Fruit fly (Drosophila melanogaster) whole organism, larva: Measurements from ENCODE around the gene Vm32E.

Experiments
- noc ChIP-seq: fragments of 200-800 bp; sonication (Bioruptor generic); optimal IDR thresholded peaks from 3 replicates; lab custom pipeline; 2019; ENCODE audit warnings: missing biosample characterization, mild to moderate bottlenecking, missing genetic modification characterization, moderate library complexity

Gene Vm32E

dm6 chr2L:11155166-11155958 is 16.1 kb downstream of the Vm32E start, which contains the start of gene CG6287:
TSS of gene CG6287 (minus strand) at chr2L:11155721.
- TF ChIP-seq noc (tag; lab: Kevin White, UChicago) = peak; percentile 68

dm6 chr2L:11148969-11149368 is 22.5 kb downstream of the Vm32E start, which contains the start of gene Gyc32E:
TSS of gene Gyc32E (minus strand) at chr2L:11149101.
- no peak for TF ChIP-seq noc (tag; lab: Kevin White, UChicago)

DNA sequence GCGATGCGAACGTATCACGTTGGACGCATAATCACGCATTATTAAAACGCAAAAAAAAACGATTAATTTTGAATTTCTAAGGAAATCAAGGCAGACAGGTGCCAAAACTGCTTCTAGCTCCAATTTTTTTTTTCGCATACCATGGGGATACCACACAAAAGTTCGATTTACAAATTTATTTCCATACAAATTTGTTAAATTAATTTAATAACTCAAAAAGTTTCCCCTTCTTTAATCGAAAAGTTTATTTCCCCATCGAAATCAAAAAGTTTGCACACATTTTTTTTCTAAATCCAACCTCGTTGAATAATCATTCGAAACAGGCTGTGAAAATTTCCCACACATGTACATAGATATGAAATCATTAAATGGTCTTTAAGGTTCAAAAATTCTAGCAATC is 26.1 kb downstream of the Vm32E start, which contains the start of gene CG31867:
TSS of gene CG31867 (minus strand) at position 101 of the 400 bp plus-strand sequence.
- TF ChIP-seq noc (tag; lab: Kevin White, UChicago) = no peak

DNA sequence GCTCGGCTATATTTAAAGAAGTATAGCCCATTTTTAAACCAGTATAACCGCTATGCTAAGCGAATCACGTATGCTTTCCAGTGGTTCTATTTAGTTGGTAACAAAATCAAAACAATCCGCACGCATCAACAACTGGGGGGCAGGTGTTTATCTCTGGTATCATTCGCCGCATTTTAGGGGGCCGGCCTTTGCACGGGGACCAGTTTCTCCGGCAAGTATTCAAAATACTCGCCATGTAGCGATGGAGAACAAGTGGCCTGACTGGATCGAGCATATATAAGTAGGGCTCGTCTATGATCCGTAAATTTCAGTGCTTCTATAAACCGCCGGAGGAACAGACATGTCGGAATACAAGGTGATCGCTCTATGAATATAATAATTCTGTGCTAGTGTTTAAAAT is 35.4 kb downstream of the Vm32E start, which contains the start of gene hgo:
TSS of gene hgo (plus strand) at position 301 of the 400 bp plus-strand sequence.
- TF ChIP-seq noc (tag; lab: Kevin White, UChicago) = no peak

- TF ChIP-seq noc (tag; lab: Kevin White, UChicago) = no peak
Measured at dm6 chr2L:11130151-11131008, 41.1 kb downstream of the Vm32E start, which contains the start of the genes RfC38 and CG4751. TSS of gene RfC38 (minus strand) at chr2L:11130645. TSS of gene CG4751 (plus strand) at chr2L:11130737.

DNA sequence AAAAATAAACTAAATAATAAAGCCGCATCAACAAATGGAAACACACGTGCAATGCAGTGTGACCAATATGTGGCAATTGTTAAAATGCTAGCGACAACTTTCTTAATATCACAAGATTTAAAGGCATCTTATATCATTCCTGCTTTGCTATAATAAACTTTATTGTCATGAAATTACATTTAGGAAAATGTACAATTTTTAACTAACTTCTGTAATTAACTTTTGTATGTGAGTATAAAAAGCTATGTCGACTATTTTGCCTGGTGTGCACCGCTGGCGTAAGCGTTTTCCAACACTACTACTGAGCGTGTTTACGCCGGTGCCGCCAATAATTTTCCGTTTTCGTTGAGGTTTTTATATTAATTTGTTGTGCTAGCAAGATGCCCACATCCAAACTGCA is 48.0 kb downstream of the Vm32E start, which contains the start of the genes Csl4 and Nup160:
TSS of gene Csl4 (minus strand) at position 69 of the 400 bp plus-strand sequence.
TSS of gene Nup160 (plus strand) at position 279 of the 400 bp plus-strand sequence.
- no peak for TF ChIP-seq noc (tag; lab: Kevin White, UChicago)

dm6 chr2L:11121614-11122013 is 49.9 kb downstream of the Vm32E start, which contains the start of gene Dnaaf4:
TSS of gene Dnaaf4 (minus strand) at chr2L:11121714.
- no peak for TF ChIP-seq noc (tag; lab: Kevin White, UChicago)
